Worm (Caenorhabditis elegans) whole organism, late embryonic: ENCODE results near the gene F40G12.4.

Experiments used
- ama-1 ChIP-seq: fragments of 150-350 bp; optimal IDR thresholded peaks from 2 replicates; lab custom pipeline; 2014
- ceh-45 ChIP-seq: fragments of 200-800 bp; sonication (Bioruptor generic); IDR thresholded peaks from 2 replicates; pipeline ENCODE4 v1.3.6; 2022; ENCODE audit warnings: missing genetic modification reagents, missing genetic modification characterization, missing compliant biosample characterization
- dve-1 ChIP-seq: sonication (generic microtip); optimal IDR thresholded peaks from 2 replicates; lab custom pipeline; 2017; ENCODE audit warnings: antibody characterized with exemption, mild to moderate bottlenecking, missing genetic modification characterization, missing compliant biosample characterization
- elt-4 ChIP-seq: sonication (generic microtip); optimal IDR thresholded peaks from 2 replicates; lab custom pipeline; 2016; ENCODE audit warnings: missing genetic modification characterization, missing compliant biosample characterization
- fkh-10 ChIP-seq: fragments of 150-350 bp; optimal IDR thresholded peaks from 2 replicates; lab custom pipeline; 2014; ENCODE audit warnings: missing biosample characterization, missing genetic modification reagents, missing genetic modification characterization
- hlh-13 ChIP-seq: fragments of 200-800 bp; sonication (Bioruptor generic); optimal IDR thresholded peaks from 2 replicates; lab custom pipeline; 2018; ENCODE audit warnings: mild to moderate bottlenecking, missing genetic modification characterization, missing compliant biosample characterization
- nhr-11 ChIP-seq: fragments of 150-350 bp; optimal IDR thresholded peaks from 2 replicates; lab custom pipeline; 2014; ENCODE audit warnings: missing biosample characterization, missing genetic modification characterization
- pag-3 ChIP-seq: sonication (generic microtip); optimal IDR thresholded peaks from 2 replicates; lab custom pipeline; 2016; ENCODE audit warnings: missing compliant biosample characterization, missing genetic modification characterization, borderline replicate concordance
- sdc-2 ChIP-seq: sonication (generic microtip); optimal IDR thresholded peaks from 2 replicates; lab custom pipeline; 2016; ENCODE audit warnings: missing genotype, missing genetic modification characterization, missing compliant biosample characterization
- unc-3 ChIP-seq, 2 experiments: fragments of 200-800 bp in 1 of 2; sonication (Bioruptor generic) in 1 of 2; sonication (generic microtip) in 1 of 2; conservative IDR thresholded peaks in 1 of 2; optimal IDR thresholded peaks in 1 of 2; 2 replicates each; pipeline versions ENCODE4 v1.3.6 to Lab custom; 2016 to 2022; ENCODE audit warnings: missing compliant biosample characterization in 2 of 2, missing genetic modification characterization in 2 of 2, missing genetic modification reagents in 1 of 2
- unc-42 ChIP-seq: sonication (generic microtip); optimal IDR thresholded peaks from 2 replicates; lab custom pipeline; 2016; ENCODE audit warnings: missing genotype, missing genetic modification characterization, missing compliant biosample characterization
- unc-55 ChIP-seq: sonication (generic microtip); optimal IDR thresholded peaks from 2 replicates; lab custom pipeline; 2017; ENCODE audit warnings: missing biosample characterization, missing genetic modification reagents, missing genetic modification characterization
- zip-5 ChIP-seq: sonication (generic microtip); optimal IDR thresholded peaks from 2 replicates; lab custom pipeline; 2016; ENCODE audit warnings: missing genetic modification characterization, missing compliant biosample characterization

DNA sequence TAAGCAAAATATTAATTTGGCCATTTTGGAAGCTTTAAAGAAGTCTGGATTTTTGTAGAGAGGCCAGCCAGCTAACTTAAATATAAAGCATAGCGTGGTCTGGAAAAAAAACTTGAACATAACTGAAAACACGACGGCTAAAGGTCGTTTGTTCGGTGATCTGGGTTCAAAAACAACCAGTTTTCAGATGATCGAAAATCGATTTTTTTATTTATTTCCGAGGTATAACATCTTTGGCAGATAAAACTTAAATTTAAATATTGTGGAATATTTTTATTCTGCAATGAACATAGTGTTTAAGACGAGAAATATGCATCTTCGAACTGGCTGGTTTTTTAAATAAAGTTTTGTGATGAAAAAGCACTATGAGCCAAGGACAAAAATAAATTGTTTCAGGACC is at the start of gene F40G12.4:
- TF ChIP-seq ama-1 (lab: Kevin White, UChicago) (no peak), nhr-11 (no peak), elt-4 (tag; lab: Kevin White, UChicago) (no peak), sdc-2 (tag; lab: Kevin White, UChicago) (no peak), unc-55 (GFP tag; lab: Kevin White, UChicago) (no peak), ceh-45 (GFP tag; lab: Robert Waterston, UW) (no peak), unc-42 (tag; lab: Kevin White, UChicago) (no peak), unc-3 (GFP tag; conservative IDR thresholded peaks at IDR 0.05; lab: Robert Waterston, UW) (no peak), unc-3 (tag; optimal IDR thresholded peaks at IDR 0.05; lab: Kevin White, UChicago) (no peak), pag-3 (tag; lab: Kevin White, UChicago) (no peak), zip-5 (tag; lab: Kevin White, UChicago) (no peak), fkh-10 (GFP tag; lab: Kevin White, UChicago) (no peak), dve-1 (tag; lab: Kevin White, UChicago) (no peak), hlh-13 (GFP tag; lab: Kevin White, UChicago) (no peak)
